Worm (Caenorhabditis elegans) whole organism, L1 larva: ENCODE data around the gene T21B10.4.
A peak's percentile ranks its signal among the peaks of the same experiment; 100 is the strongest.

Source experiments
- C04F5.9 ChIP-seq: sonication (generic microtip); optimal IDR thresholded peaks from 2 replicates; lab custom pipeline; 2016; ENCODE audit warnings: missing genetic modification characterization, missing compliant biosample characterization
- blmp-1 ChIP-seq: fragments of 150-350 bp; optimal IDR thresholded peaks from 2 replicates; lab custom pipeline; 2014; ENCODE audit warnings: missing biosample characterization, missing genetic modification characterization
- ceh-63 ChIP-seq: fragments of 200-800 bp; sonication (Bioruptor generic); optimal IDR thresholded peaks from 2 replicates; lab custom pipeline; 2018; ENCODE audit warnings: mild to moderate bottlenecking, missing genetic modification characterization, missing compliant biosample characterization
- ceh-82 ChIP-seq, 3 experiments: fragments of 150-350 bp in 1 of 3; sonication (generic microtip) in 2 of 3; optimal IDR thresholded peaks; 2 replicates each; lab custom pipeline; 2014 to 2017; ENCODE audit warnings: missing biosample characterization in 3 of 3, missing genetic modification characterization in 3 of 3
- ceh-90 ChIP-seq: sonication (generic microtip); optimal IDR thresholded peaks from 2 replicates; lab custom pipeline; 2016; ENCODE audit warnings: missing genetic modification characterization, missing compliant biosample characterization
- dpl-1 ChIP-seq, 3 experiments: fragments of 150-350 bp in 2 of 3; sonication (generic microtip) in 1 of 3; optimal IDR thresholded peaks; 2 replicates each; lab custom pipeline; 2014 to 2017; ENCODE audit warnings: missing biosample characterization in 3 of 3, missing genetic modification characterization in 3 of 3, missing genetic modification reagents in 3 of 3
- dsc-1 ChIP-seq: sonication (generic microtip); optimal IDR thresholded peaks from 2 replicates; lab custom pipeline; 2016; ENCODE audit warnings: mild to moderate bottlenecking, missing genetic modification characterization, missing compliant biosample characterization
- efl-1 ChIP-seq, 4 experiments: fragments of 150-350 bp; optimal IDR thresholded peaks in 3 of 4; peaks in 1 of 4; 1 replicate in 1 of 4; 2 replicates in 3 of 4; lab custom pipeline; 2014; ENCODE audit warnings: missing biosample characterization in 2 of 4, missing genetic modification characterization in 2 of 4, missing genetic modification reagents in 2 of 4
- efl-3 ChIP-seq: fragments of 200-800 bp; sonication (Bioruptor generic); optimal IDR thresholded peaks from 2 replicates; lab custom pipeline; 2018; ENCODE audit warnings: mild to moderate bottlenecking, missing genetic modification characterization, missing compliant biosample characterization
- elt-2 ChIP-seq: sonication (generic microtip); optimal IDR thresholded peaks from 2 replicates; lab custom pipeline; 2016; ENCODE audit warnings: missing genetic modification characterization, mild to moderate bottlenecking, inconsistent platforms, missing compliant biosample characterization, missing genetic modification reagents
- elt-3 ChIP-seq, 6 experiments: fragments of 150-350 bp in 1 of 6; sonication (generic microtip); optimal IDR thresholded peaks; 2 replicates each; lab custom pipeline; 2017 to 2018; ENCODE audit warnings: missing biosample characterization in 6 of 6, missing genetic modification characterization in 6 of 6, inconsistent platforms in 1 of 6
- ets-5 ChIP-seq: fragments of 200-800 bp; sonication (Bioruptor generic); IDR thresholded peaks from 2 replicates; pipeline ENCODE4 v1.3.6; 2022; ENCODE audit warnings: missing genetic modification characterization, missing compliant biosample characterization
- fos-1 ChIP-seq: fragments of 150-350 bp; optimal IDR thresholded peaks from 2 replicates; lab custom pipeline; 2014; ENCODE audit warnings: missing biosample characterization, missing genetic modification characterization
- grh-1 ChIP-seq: fragments of 200-800 bp; sonication (Bioruptor generic); IDR thresholded peaks from 2 replicates; pipeline ENCODE4 v1.3.6; 2022; ENCODE audit warnings: missing genetic modification reagents, missing genetic modification characterization, missing compliant biosample characterization
- hlh-17 ChIP-seq: fragments of 200-800 bp; sonication (Bioruptor generic); optimal IDR thresholded peaks from 2 replicates; lab custom pipeline; 2018; ENCODE audit warnings: missing genetic modification characterization, mild to moderate bottlenecking, missing compliant biosample characterization, moderate library complexity, borderline replicate concordance
- irx-1 ChIP-seq: sonication (generic microtip); optimal IDR thresholded peaks from 2 replicates; lab custom pipeline; 2016; ENCODE audit warnings: missing genetic modification characterization, missing compliant biosample characterization
- jun-1 ChIP-seq: fragments of 150-350 bp; optimal IDR thresholded peaks from 2 replicates; lab custom pipeline; 2014; ENCODE audit warnings: missing biosample characterization, missing genetic modification reagents, missing genetic modification characterization
- lin-14 ChIP-seq: fragments of 200-800 bp; sonication (Bioruptor generic); optimal IDR thresholded peaks from 2 replicates; lab custom pipeline; 2018; ENCODE audit warnings: mild to moderate bottlenecking, missing genetic modification characterization, moderate library complexity, missing compliant biosample characterization
- lin-39 ChIP-seq: fragments of 150-350 bp; optimal IDR thresholded peaks from 2 replicates; lab custom pipeline; 2014; ENCODE audit warnings: missing biosample characterization, missing genetic modification reagents, missing genetic modification characterization
- lir-3 ChIP-seq: sonication (generic microtip); optimal IDR thresholded peaks from 2 replicates; lab custom pipeline; 2016; ENCODE audit warnings: mild to moderate bottlenecking, missing genetic modification characterization, moderate library complexity, missing compliant biosample characterization; ENCODE audit not compliant: poor library complexity
- lsy-2 ChIP-seq, 2 experiments: fragments of 150-350 bp; optimal IDR thresholded peaks; 2 replicates each; lab custom pipeline; 2014; ENCODE audit warnings: missing biosample characterization in 2 of 2, missing genetic modification characterization in 2 of 2
- mab-9 ChIP-seq: fragments of 200-800 bp; sonication (Bioruptor generic); IDR thresholded peaks from 2 replicates; pipeline ENCODE4 v1.3.6; 2022; ENCODE audit warnings: missing genetic modification reagents, missing genetic modification characterization, missing compliant biosample characterization
- mef-2 ChIP-seq: fragments of 150-350 bp; optimal IDR thresholded peaks from 2 replicates; lab custom pipeline; 2014; ENCODE audit warnings: missing biosample characterization, missing genetic modification characterization
- mep-1 ChIP-seq: fragments of 150-350 bp; optimal IDR thresholded peaks from 2 replicates; lab custom pipeline; 2014; ENCODE audit warnings: missing biosample characterization, missing genetic modification characterization
- nhr-28 ChIP-seq: fragments of 150-350 bp; optimal IDR thresholded peaks from 2 replicates; lab custom pipeline; 2014; ENCODE audit warnings: missing biosample characterization, missing genetic modification characterization
- nhr-71 ChIP-seq: sonication (generic microtip); optimal IDR thresholded peaks from 2 replicates; lab custom pipeline; 2016; ENCODE audit warnings: mild to moderate bottlenecking, missing genetic modification characterization, moderate library complexity, missing compliant biosample characterization
- nhr-77 ChIP-seq: fragments of 150-350 bp; optimal IDR thresholded peaks from 2 replicates; lab custom pipeline; 2014; ENCODE audit warnings: missing biosample characterization, missing genetic modification characterization
- nhr-84 ChIP-seq: sonication (generic microtip); optimal IDR thresholded peaks from 2 replicates; lab custom pipeline; 2017; ENCODE audit warnings: missing biosample characterization, missing genetic modification characterization
- nhr-85 ChIP-seq: sonication (generic microtip); peaks from one replicate; lab custom pipeline; 2016; ENCODE audit warnings: missing genetic modification characterization, inconsistent platforms, missing compliant biosample characterization
- nhr-90 ChIP-seq: sonication (generic microtip); optimal IDR thresholded peaks from 2 replicates; lab custom pipeline; 2016; ENCODE audit warnings: mild to moderate bottlenecking, missing genetic modification characterization, missing compliant biosample characterization; ENCODE audit not compliant: poor library complexity
- pag-3 ChIP-seq: sonication (generic microtip); optimal IDR thresholded peaks from 2 replicates; lab custom pipeline; 2017; ENCODE audit warnings: missing genetic modification characterization, mild to moderate bottlenecking, missing compliant biosample characterization, antibody characterized with exemption, borderline replicate concordance; ENCODE audit not compliant: insufficient read depth
- rnt-1 ChIP-seq: sonication (generic microtip); optimal IDR thresholded peaks from 2 replicates; lab custom pipeline; 2016; ENCODE audit warnings: mild to moderate bottlenecking, missing genetic modification characterization, moderate library complexity, missing compliant biosample characterization
- skn-1 ChIP-seq: fragments of 150-350 bp; optimal IDR thresholded peaks from 2 replicates; lab custom pipeline; 2014; ENCODE audit warnings: missing biosample characterization, missing genetic modification characterization
- sptf-1 ChIP-seq: fragments of 150-350 bp; optimal IDR thresholded peaks from 2 replicates; lab custom pipeline; 2014; ENCODE audit warnings: missing biosample characterization, missing genetic modification characterization
- sup-37 ChIP-seq: fragments of 200-800 bp; sonication (Bioruptor generic); optimal IDR thresholded peaks from 2 replicates; lab custom pipeline; 2018; ENCODE audit warnings: mild to moderate bottlenecking, missing genetic modification characterization, missing compliant biosample characterization
- swsn-7 ChIP-seq: sonication (generic microtip); optimal IDR thresholded peaks from 2 replicates; lab custom pipeline; 2016; ENCODE audit warnings: missing genetic modification characterization, missing compliant biosample characterization
- tbx-2 ChIP-seq: sonication (generic microtip); optimal IDR thresholded peaks from 2 replicates; lab custom pipeline; 2016; ENCODE audit warnings: missing genetic modification characterization, missing compliant biosample characterization
- tlp-1 ChIP-seq: fragments of 150-350 bp; optimal IDR thresholded peaks from 2 replicates; lab custom pipeline; 2014; ENCODE audit warnings: missing biosample characterization, missing genetic modification characterization
- unc-130 ChIP-seq: fragments of 150-350 bp; optimal IDR thresholded peaks from 2 replicates; lab custom pipeline; 2017; ENCODE audit warnings: missing biosample characterization, missing genetic modification characterization, inconsistent platforms
- unc-86 ChIP-seq: sonication (generic microtip); optimal IDR thresholded peaks from 2 replicates; lab custom pipeline; 2016; ENCODE audit warnings: missing genetic modification characterization, missing compliant biosample characterization
- xbp-1 ChIP-seq: sonication (generic microtip); optimal IDR thresholded peaks from 2 replicates; lab custom pipeline; 2016; ENCODE audit warnings: missing genetic modification characterization, missing compliant biosample characterization
- zag-1 ChIP-seq: fragments of 150-350 bp; optimal IDR thresholded peaks from 2 replicates; lab custom pipeline; 2014; ENCODE audit warnings: missing biosample characterization, missing genetic modification characterization
- zip-4 ChIP-seq: fragments of 200-800 bp; sonication (Bioruptor generic); optimal IDR thresholded peaks from 2 replicates; lab custom pipeline; 2018; ENCODE audit warnings: mild to moderate bottlenecking, missing genetic modification characterization, moderate library complexity, missing compliant biosample characterization
- ztf-4 ChIP-seq: fragments of 150-350 bp; optimal IDR thresholded peaks from 2 replicates; lab custom pipeline; 2014; ENCODE audit warnings: missing biosample characterization, missing genetic modification characterization

Gene T21B10.4

ce11 chrII:8921456-8921855 is 19.2 kb upstream of the T21B10.4 start:
- TF ChIP-seq zip-4 (GFP tag; lab: Kevin White, UChicago) = no peak
- no peak for TF ChIP-seq irx-1 (tag; lab: Kevin White, UChicago)
- TF ChIP-seq nhr-28 = no peak
- no peak for TF ChIP-seq jun-1 (tag; lab: Kevin White, UChicago)
- TF ChIP-seq zag-1 (tag; lab: Kevin White, UChicago) = no peak
- no peak for TF ChIP-seq nhr-84
- TF ChIP-seq unc-130 = no peak
- no peak for TF ChIP-seq mab-9 (GFP tag; lab: Robert Waterston, UW)
- no peak for TF ChIP-seq pag-3
- TF ChIP-seq C04F5.9 (tag; lab: Kevin White, UChicago) = no peak
- no peak for TF ChIP-seq fos-1 (tag; lab: Kevin White, UChicago)
- no peak for TF ChIP-seq mef-2 (tag; lab: Kevin White, UChicago)
- TF ChIP-seq swsn-7 = no peak
- TF ChIP-seq efl-3 = no peak

ce11 chrII:8922140-8922539 is 18.6 kb upstream of the T21B10.4 start, which contains the start of gene B0457.6:
Gene B0457.6, plus strand, starts transcription at chrII:8922423.
- TF ChIP-seq unc-86 (tag; lab: Kevin White, UChicago) (no peak), lin-14 (peak; percentile 6), elt-2 (tag; lab: Kevin White, UChicago) (peak; percentile 35), lin-39 (tag; lab: Kevin White, UChicago) (no peak)

- TF ChIP-seq tlp-1 (tag; lab: Kevin White, UChicago) = no peak
- TF ChIP-seq hlh-17 (GFP tag; lab: Kevin White, UChicago) = no peak
- TF ChIP-seq ceh-90 (tag; lab: Kevin White, UChicago) = no peak
- TF ChIP-seq rnt-1 (tag; lab: Kevin White, UChicago) = no peak
- TF ChIP-seq ceh-63 = no peak
Measured at ce11 chrII:8923187-8923586, 17.5 kb upstream of the T21B10.4 start.

ce11 chrII:8926451-8926850 is 14.2 kb upstream of the T21B10.4 start, which contains the start of gene B0457.2:
Gene B0457.2, minus strand, starts transcription at chrII:8926551.
- TF ChIP-seq lir-3 (no peak), elt-3 (tag; optimal IDR thresholded peaks at IDR 0.05; lab: Kevin White, UChicago) (peak in 1 of 6 experiments; percentile 5)

- TF ChIP-seq rnt-1 (tag; lab: Kevin White, UChicago) (peak; percentile 59), xbp-1 (tag; lab: Kevin White, UChicago) (peak; percentile 50), ztf-4 (tag; lab: Kevin White, UChicago) (no peak), lin-14 (peak; percentile 69), blmp-1 (tag; lab: Kevin White, UChicago) (peak; percentile 63), nhr-85 (tag; lab: Kevin White, UChicago) (peak; percentile 66), ets-5 (GFP tag; lab: Robert Waterston, UW) (no peak), mep-1 (peak; percentile 67), dsc-1 (tag; lab: Kevin White, UChicago) (peak; percentile 13), grh-1 (GFP tag; lab: Robert Waterston, UW) (no peak), swsn-7 (peak; percentile 31), efl-1 (optimal IDR thresholded peaks at IDR 0.05; lab: Kevin White, UChicago) (peak; percentile 30 to 51), efl-1 (GFP tag; optimal IDR thresholded peaks at IDR 0.05 in 1 of 2; lab: Kevin White, UChicago) (peak; percentile 54 to 96), nhr-77 (tag; lab: Kevin White, UChicago) (no peak), ceh-82 (tag; optimal IDR thresholded peaks at IDR 0.05; lab: Kevin White, UChicago) (peak in 1 of 3 experiments; percentile 23), ceh-90 (tag; lab: Kevin White, UChicago) (peak; percentile 65), lir-3 (peak; percentile 64), skn-1 (tag; lab: Kevin White, UChicago) (peak; percentile 21), nhr-90 (tag; lab: Kevin White, UChicago) (peak; percentile 28), nhr-71 (tag; lab: Kevin White, UChicago) (peak; percentile 59), sup-37 (GFP tag; lab: Kevin White, UChicago) (no peak), sptf-1 (tag; lab: Kevin White, UChicago) (no peak), lsy-2 (tag; optimal IDR thresholded peaks at IDR 0.05; lab: Kevin White, UChicago) (peak; percentile 27 to 72), elt-2 (tag; lab: Kevin White, UChicago) (no peak), ceh-63 (no peak), dpl-1 (GFP tag; optimal IDR thresholded peaks at IDR 0.05; lab: Kevin White, UChicago) (peak; percentile 22 to 64 (median 37)), tbx-2 (tag; lab: Kevin White, UChicago) (peak; percentile 39)
Measured at ce11 chrII:8927253-8927791, 13.4 kb upstream of the T21B10.4 start, which contains the start of gene cct-2. Gene cct-2, plus strand, starts transcription at chrII:8927741.
